Worm (Caenorhabditis elegans): Measurements from ENCODE around the gene rpc-25.

ce11 chrV:10185719-10186118 is 20.7 kb downstream of the rpc-25 start, which contains the start of gene ZK856.18:
- TF ChIP-seq fos-1 (tag; optimal IDR thresholded peaks at IDR 0.05) (no peak), lin-39 (tag; optimal IDR thresholded peaks at IDR 0.05) (no peak), lsy-2 (tag; optimal IDR thresholded peaks at IDR 0.05) (no peak), mab-5 (tag; optimal IDR thresholded peaks at IDR 0.05) (no peak), R02D3.7 (tag; optimal IDR thresholded peaks at IDR 0.05) (no peak), elt-3 (tag; optimal IDR thresholded peaks at IDR 0.05) (no peak), nhr-12 (tag; optimal IDR thresholded peaks at IDR 0.05) (no peak), gmeb-1 (tag; optimal IDR thresholded peaks at IDR 0.05) (no peak), skn-1 (tag; optimal IDR thresholded peaks at IDR 0.05) (no peak), ceh-82 (tag; optimal IDR thresholded peaks at IDR 0.05) (no peak)

All from whole organism, L2 larva.